Worm (Caenorhabditis elegans) whole organism, L1 larva: ENCODE measurements around the gene qdpr-1.

Source experiments
- C04F5.9 ChIP-seq: sonication (generic microtip); optimal IDR thresholded peaks from 2 replicates; lab custom pipeline; 2016; ENCODE audit warnings: missing genetic modification characterization, missing compliant biosample characterization
- C16A3.4 ChIP-seq: fragments of 150-350 bp; optimal IDR thresholded peaks from 2 replicates; lab custom pipeline; 2014; ENCODE audit warnings: missing biosample characterization, missing genetic modification characterization
- Y116A8C.19 ChIP-seq: sonication (generic microtip); optimal IDR thresholded peaks from 2 replicates; lab custom pipeline; 2016; ENCODE audit warnings: missing compliant biosample characterization, missing genetic modification characterization, borderline replicate concordance
- blmp-1 ChIP-seq: fragments of 150-350 bp; optimal IDR thresholded peaks from 2 replicates; lab custom pipeline; 2014; ENCODE audit warnings: missing biosample characterization, missing genetic modification characterization
- ceh-8 ChIP-seq: fragments of 200-800 bp; sonication (Bioruptor generic); optimal IDR thresholded peaks from 2 replicates; lab custom pipeline; 2018; ENCODE audit warnings: mild to moderate bottlenecking, missing genetic modification characterization, moderate library complexity, missing compliant biosample characterization
- ceh-82 ChIP-seq, 3 experiments: fragments of 150-350 bp in 1 of 3; sonication (generic microtip) in 2 of 3; optimal IDR thresholded peaks; 2 replicates each; lab custom pipeline; 2014 to 2017; ENCODE audit warnings: missing biosample characterization in 3 of 3, missing genetic modification characterization in 3 of 3
- efl-1 ChIP-seq, 4 experiments: fragments of 150-350 bp; optimal IDR thresholded peaks in 3 of 4; peaks in 1 of 4; 1 replicate in 1 of 4; 2 replicates in 3 of 4; lab custom pipeline; 2014; ENCODE audit warnings: missing biosample characterization in 2 of 4, missing genetic modification characterization in 2 of 4, missing genetic modification reagents in 2 of 4
- elt-2 ChIP-seq: sonication (generic microtip); optimal IDR thresholded peaks from 2 replicates; lab custom pipeline; 2016; ENCODE audit warnings: missing genetic modification characterization, mild to moderate bottlenecking, inconsistent platforms, missing compliant biosample characterization, missing genetic modification reagents
- fos-1 ChIP-seq: fragments of 150-350 bp; optimal IDR thresholded peaks from 2 replicates; lab custom pipeline; 2014; ENCODE audit warnings: missing biosample characterization, missing genetic modification characterization
- grh-1 ChIP-seq: fragments of 200-800 bp; sonication (Bioruptor generic); IDR thresholded peaks from 2 replicates; pipeline ENCODE4 v1.3.6; 2022; ENCODE audit warnings: missing genetic modification reagents, missing genetic modification characterization, missing compliant biosample characterization
- hlh-17 ChIP-seq: fragments of 200-800 bp; sonication (Bioruptor generic); optimal IDR thresholded peaks from 2 replicates; lab custom pipeline; 2018; ENCODE audit warnings: missing genetic modification characterization, mild to moderate bottlenecking, missing compliant biosample characterization, moderate library complexity, borderline replicate concordance
- irx-1 ChIP-seq: sonication (generic microtip); optimal IDR thresholded peaks from 2 replicates; lab custom pipeline; 2016; ENCODE audit warnings: missing genetic modification characterization, missing compliant biosample characterization
- jun-1 ChIP-seq: fragments of 150-350 bp; optimal IDR thresholded peaks from 2 replicates; lab custom pipeline; 2014; ENCODE audit warnings: missing biosample characterization, missing genetic modification reagents, missing genetic modification characterization
- lin-13 ChIP-seq: fragments of 150-350 bp; optimal IDR thresholded peaks from 2 replicates; lab custom pipeline; 2014; ENCODE audit warnings: missing biosample characterization, missing genetic modification reagents, missing genetic modification characterization
- lin-15B ChIP-seq: fragments of 150-350 bp; sonication (generic microtip); optimal IDR thresholded peaks from 3 replicates; lab custom pipeline; 2014; ENCODE audit warnings: missing biosample characterization, missing genetic modification characterization
- lin-35 ChIP-seq, 2 experiments: fragments of 150-350 bp; optimal IDR thresholded peaks; 2 replicates each; lab custom pipeline; 2014; ENCODE audit warnings: missing biosample characterization in 2 of 2, missing genetic modification characterization in 2 of 2, missing genetic modification reagents in 2 of 2
- lin-39 ChIP-seq: fragments of 150-350 bp; optimal IDR thresholded peaks from 2 replicates; lab custom pipeline; 2014; ENCODE audit warnings: missing biosample characterization, missing genetic modification reagents, missing genetic modification characterization
- lsy-2 ChIP-seq, 2 experiments: fragments of 150-350 bp; optimal IDR thresholded peaks; 2 replicates each; lab custom pipeline; 2014; ENCODE audit warnings: missing biosample characterization in 2 of 2, missing genetic modification characterization in 2 of 2
- mab-9 ChIP-seq: fragments of 200-800 bp; sonication (Bioruptor generic); IDR thresholded peaks from 2 replicates; pipeline ENCODE4 v1.3.6; 2022; ENCODE audit warnings: missing genetic modification reagents, missing genetic modification characterization, missing compliant biosample characterization
- nhr-11 ChIP-seq: fragments of 150-350 bp; optimal IDR thresholded peaks from 2 replicates; lab custom pipeline; 2014; ENCODE audit warnings: missing biosample characterization, missing genetic modification characterization
- nhr-19 ChIP-seq: fragments of 200-800 bp; sonication (Bioruptor generic); conservative IDR thresholded peaks from 2 replicates; pipeline ENCODE4 v1.3.6; 2022; ENCODE audit warnings: missing genetic modification characterization, missing compliant biosample characterization
- nhr-20 ChIP-seq: sonication (generic microtip); optimal IDR thresholded peaks from 2 replicates; lab custom pipeline; 2016; ENCODE audit warnings: mild to moderate bottlenecking, missing genetic modification characterization, missing compliant biosample characterization
- nhr-237 ChIP-seq: fragments of 150-350 bp; optimal IDR thresholded peaks from 2 replicates; lab custom pipeline; 2014; ENCODE audit warnings: missing biosample characterization, missing genetic modification characterization
- nhr-47 ChIP-seq: sonication (generic microtip); optimal IDR thresholded peaks from 2 replicates; lab custom pipeline; 2016; ENCODE audit warnings: mild to moderate bottlenecking, missing genetic modification characterization, moderate library complexity, missing compliant biosample characterization
- nhr-71 ChIP-seq: sonication (generic microtip); optimal IDR thresholded peaks from 2 replicates; lab custom pipeline; 2016; ENCODE audit warnings: mild to moderate bottlenecking, missing genetic modification characterization, moderate library complexity, missing compliant biosample characterization
- nhr-76 ChIP-seq: sonication (generic microtip); optimal IDR thresholded peaks from 2 replicates; lab custom pipeline; 2017; ENCODE audit warnings: missing biosample characterization, missing genetic modification characterization
- nhr-84 ChIP-seq: sonication (generic microtip); optimal IDR thresholded peaks from 2 replicates; lab custom pipeline; 2017; ENCODE audit warnings: missing biosample characterization, missing genetic modification characterization
- nhr-85 ChIP-seq: sonication (generic microtip); peaks from one replicate; lab custom pipeline; 2016; ENCODE audit warnings: missing genetic modification characterization, inconsistent platforms, missing compliant biosample characterization
- skn-1 ChIP-seq: fragments of 150-350 bp; optimal IDR thresholded peaks from 2 replicates; lab custom pipeline; 2014; ENCODE audit warnings: missing biosample characterization, missing genetic modification characterization
- snpc-4 ChIP-seq: fragments of 150-350 bp; optimal IDR thresholded peaks from 2 replicates; lab custom pipeline; 2014; ENCODE audit warnings: missing biosample characterization, missing genetic modification characterization
- sox-4 ChIP-seq: sonication (generic microtip); optimal IDR thresholded peaks from 2 replicates; lab custom pipeline; 2016; ENCODE audit warnings: missing genetic modification characterization, missing compliant biosample characterization
- sptf-1 ChIP-seq: fragments of 150-350 bp; optimal IDR thresholded peaks from 2 replicates; lab custom pipeline; 2014; ENCODE audit warnings: missing biosample characterization, missing genetic modification characterization
- sup-37 ChIP-seq: fragments of 200-800 bp; sonication (Bioruptor generic); optimal IDR thresholded peaks from 2 replicates; lab custom pipeline; 2018; ENCODE audit warnings: mild to moderate bottlenecking, missing genetic modification characterization, missing compliant biosample characterization
- swsn-7 ChIP-seq: sonication (generic microtip); optimal IDR thresholded peaks from 2 replicates; lab custom pipeline; 2016; ENCODE audit warnings: missing genetic modification characterization, missing compliant biosample characterization
- tbx-2 ChIP-seq: sonication (generic microtip); optimal IDR thresholded peaks from 2 replicates; lab custom pipeline; 2016; ENCODE audit warnings: missing genetic modification characterization, missing compliant biosample characterization
- unc-130 ChIP-seq: fragments of 150-350 bp; optimal IDR thresholded peaks from 2 replicates; lab custom pipeline; 2017; ENCODE audit warnings: missing biosample characterization, missing genetic modification characterization, inconsistent platforms
- vab-15 ChIP-seq: sonication (generic microtip); optimal IDR thresholded peaks from 2 replicates; lab custom pipeline; 2017; ENCODE audit warnings: missing genotype, mild to moderate bottlenecking, missing genetic modification characterization, missing compliant biosample characterization
- xbp-1 ChIP-seq: sonication (generic microtip); optimal IDR thresholded peaks from 2 replicates; lab custom pipeline; 2016; ENCODE audit warnings: missing genetic modification characterization, missing compliant biosample characterization
- zag-1 ChIP-seq: fragments of 150-350 bp; optimal IDR thresholded peaks from 2 replicates; lab custom pipeline; 2014; ENCODE audit warnings: missing biosample characterization, missing genetic modification characterization
- ztf-11 ChIP-seq, 2 experiments: sonication (generic microtip); optimal IDR thresholded peaks; 2 replicates each; lab custom pipeline; 2016 to 2017; ENCODE audit warnings: missing genetic modification characterization in 2 of 2, missing biosample characterization in 1 of 2, missing compliant biosample characterization in 1 of 2
- ztf-4 ChIP-seq: fragments of 150-350 bp; optimal IDR thresholded peaks from 2 replicates; lab custom pipeline; 2014; ENCODE audit warnings: missing biosample characterization, missing genetic modification characterization

qdpr-1 gene

ce11 chrIII:13427817-13428216, 34.1 kb downstream of the qdpr-1 start:
- no peak for TF ChIP-seq skn-1
- TF ChIP-seq tbx-2 (tag; lab: Kevin White, UChicago) = no peak
- TF ChIP-seq ztf-4 (tag; lab: Kevin White, UChicago) = no peak
- TF ChIP-seq ztf-11 (tag; optimal IDR thresholded peaks at IDR 0.05; lab: Kevin White, UChicago) = no peak
- TF ChIP-seq elt-2 (tag; lab: Kevin White, UChicago) = no peak
- TF ChIP-seq lsy-2 (tag; optimal IDR thresholded peaks at IDR 0.05; lab: Kevin White, UChicago) = no peak

ce11 chrIII:13429668-13430067, 36.0 kb downstream of the qdpr-1 start, which contains the start of gene bli-5:
Gene bli-5, minus strand, starts transcription at chrIII:13429768.
- TF ChIP-seq mab-9 (GFP tag; lab: Robert Waterston, UW) (no peak), lin-39 (tag; lab: Kevin White, UChicago) (no peak), grh-1 (GFP tag; lab: Robert Waterston, UW) (no peak), lsy-2 (tag; optimal IDR thresholded peaks at IDR 0.05; lab: Kevin White, UChicago) (no peak), sup-37 (no peak), ztf-4 (tag; lab: Kevin White, UChicago) (no peak), nhr-84 (tag; lab: Kevin White, UChicago) (no peak), xbp-1 (tag; lab: Kevin White, UChicago) (no peak), unc-130 (tag; lab: Kevin White, UChicago) (no peak), lin-13 (GFP tag; lab: Kevin White, UChicago) (no peak), lin-15B (no peak), sox-4 (tag; lab: Kevin White, UChicago) (no peak), blmp-1 (no peak), nhr-85 (tag; lab: Kevin White, UChicago) (no peak), lin-35 (GFP tag; optimal IDR thresholded peaks at IDR 0.05; lab: Kevin White, UChicago) (no peak), C04F5.9 (tag; lab: Kevin White, UChicago) (no peak), skn-1 (no peak), ceh-8 (GFP tag; lab: Kevin White, UChicago) (no peak), zag-1 (tag; lab: Kevin White, UChicago) (no peak)

- TF ChIP-seq jun-1 (tag; lab: Kevin White, UChicago) = no peak
- no peak for TF ChIP-seq nhr-19 (GFP tag; lab: Robert Waterston, UW)
- TF ChIP-seq sptf-1 (tag; lab: Kevin White, UChicago) = no peak
- no peak for TF ChIP-seq sup-37
- no peak for TF ChIP-seq efl-1 (optimal IDR thresholded peaks at IDR 0.05; lab: Kevin White, UChicago)
- TF ChIP-seq efl-1 (GFP tag; optimal IDR thresholded peaks at IDR 0.05 in 1 of 2; lab: Kevin White, UChicago) = no peak
- TF ChIP-seq vab-15 (tag; lab: Kevin White, UChicago) = no peak
- no peak for TF ChIP-seq nhr-11 (tag; lab: Kevin White, UChicago)
- no peak for TF ChIP-seq lin-39 (tag; lab: Kevin White, UChicago)
- TF ChIP-seq snpc-4 = no peak
- TF ChIP-seq hlh-17 (GFP tag; lab: Kevin White, UChicago) = no peak
- TF ChIP-seq Y116A8C.19 (tag; lab: Kevin White, UChicago) = no peak
- no peak for TF ChIP-seq swsn-7 (tag; lab: Kevin White, UChicago)
- no peak for TF ChIP-seq fos-1 (tag; lab: Kevin White, UChicago)
- TF ChIP-seq lin-13 (GFP tag; lab: Kevin White, UChicago) = no peak
- TF ChIP-seq, all 84 proteins: peak for 0
These were observed 36.5 kb downstream of the qdpr-1 start, which contains the start of gene trf-1 for ce11 chrIII:13430162-13430561. Gene trf-1, plus strand, starts transcription at chrIII:13430462.

ce11 chrIII:13434404-13434803, 40.7 kb downstream of the qdpr-1 start, which contains the start of gene F45G2.7:
Gene F45G2.7, minus strand, starts transcription at chrIII:13434504.
- TF ChIP-seq nhr-237 (tag; lab: Kevin White, UChicago) (no peak), nhr-76 (tag; lab: Kevin White, UChicago) (no peak), irx-1 (tag; lab: Kevin White, UChicago) (no peak), nhr-20 (tag; lab: Kevin White, UChicago) (no peak), nhr-47 (tag; lab: Kevin White, UChicago) (no peak), nhr-71 (tag; lab: Kevin White, UChicago) (no peak), C16A3.4 (tag; lab: Kevin White, UChicago) (no peak), sptf-1 (tag; lab: Kevin White, UChicago) (no peak), hlh-17 (GFP tag; lab: Kevin White, UChicago) (no peak), ceh-82 (tag; optimal IDR thresholded peaks at IDR 0.05; lab: Kevin White, UChicago) (no peak)
- TF ChIP-seq, all 84 proteins: peak for 0
